Fruit fly (Drosophila melanogaster): Measurements from ENCODE around the gene CG4440.
A peak's percentile ranks its signal among the peaks of the same experiment; 100 is the strongest.

CG4440 gene

DNA sequence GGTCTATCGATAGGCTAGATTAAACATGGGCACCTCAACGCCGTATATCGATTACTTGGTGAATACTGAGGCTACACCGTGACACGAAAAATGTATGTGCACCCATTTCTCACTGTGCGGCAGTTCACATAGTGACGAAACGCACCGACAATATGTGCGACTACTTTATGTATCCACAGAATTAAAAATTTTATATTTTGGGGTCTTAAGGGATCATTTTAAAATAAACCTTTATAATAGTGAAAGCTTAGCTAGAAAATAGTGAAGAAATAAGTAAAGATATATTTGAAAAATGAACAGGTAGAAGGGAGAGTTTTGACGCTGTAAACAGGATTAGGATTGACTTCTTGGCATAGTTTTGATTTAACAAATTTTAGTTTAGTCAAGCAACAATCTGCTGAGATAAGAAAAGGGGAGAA, 614 bp upstream of the CG4440 start, which contains the start of gene mRpL4 (continued):
- TF ChIP-seq CG9797 (GFP tag; optimal IDR thresholded peaks at IDR 0.05) (no peak), CG2889 (GFP tag; IDR thresholded peaks at IDR 0.05) (0 out of 3 replicates have a peak, but pooled peaks have one; percentile 42), schlank (tag; optimal IDR thresholded peaks at IDR 0.05) (peak; percentile 5), CG9215 (GFP tag; IDR thresholded peaks at IDR 0.05) (peak; percentile 51), ftz-f1 (GFP tag; optimal IDR thresholded peaks at IDR 0.05) (no peak), Taf1 (GFP tag; IDR thresholded peaks at IDR 0.05) (peak; percentile 49; the same call in 1 of the 2 replicates), fd96Cb (tag; optimal IDR thresholded peaks at IDR 0.05) (peak; percentile 27), CG4424 (GFP tag; optimal IDR thresholded peaks at IDR 0.05) (peak; percentile 77), Oli (tag; optimal IDR thresholded peaks at IDR 0.05) (peak; percentile 17), Hmr (GFP tag; optimal IDR thresholded peaks at IDR 0.05) (no peak), Gug (GFP tag; IDR thresholded peaks at IDR 0.05) (peak; percentile 84), CG4707 (GFP tag; optimal IDR thresholded peaks at IDR 0.05) (no peak), bsh (GFP tag; optimal IDR thresholded peaks at IDR 0.05) (peak in 1 of 2 experiments; percentile 64), wek (GFP tag; optimal IDR thresholded peaks at IDR 0.05) (peak; percentile 31), CG18764 (GFP tag; optimal IDR thresholded peaks at IDR 0.05) (peak; percentile 46), CG3065 (GFP tag; optimal IDR thresholded peaks at IDR 0.05) (peak; percentile 48), CG3726 (GFP tag; IDR thresholded peaks at IDR 0.05) (no peak), CG15514 (GFP tag; optimal IDR thresholded peaks at IDR 0.05) (peak; percentile 65), CG14050 (GFP tag; IDR thresholded peaks at IDR 0.05) (no peak), CG7357 (GFP tag; IDR thresholded peaks at IDR 0.05) (no peak), CG10321 (GFP tag; IDR thresholded peaks at IDR 0.05) (no peak), gce (GFP tag; IDR thresholded peaks at IDR 0.05) (peak; percentile 60; the same call in 2 of the 3 replicates), CG14965 (GFP tag; optimal IDR thresholded peaks at IDR 0.05; ENCODE audit: borderline replicate concordance) (no peak), repo (GFP tag; optimal IDR thresholded peaks at IDR 0.05) (peak; percentile 24), Dll (GFP tag; IDR thresholded peaks at IDR 0.05; ENCODE audit: partially characterized antibody) (peak; percentile 99), gt (GFP tag; IDR thresholded peaks at IDR 0.05) (no peak), CG15073 (GFP tag; optimal IDR thresholded peaks at IDR 0.05) (peak; percentile 36), az2 (GFP tag; optimal IDR thresholded peaks at IDR 0.05) (peak; percentile 80), pho (GFP tag; optimal IDR thresholded peaks at IDR 0.05) (peak; percentile 75), caup (GFP tag; optimal IDR thresholded peaks at IDR 0.05; ENCODE audit: severe bottlenecking) (no peak), ttk (GFP tag; IDR thresholded peaks at IDR 0.05) (peak; percentile 65; the same call in 1 of the 2 replicates), CG14860 (GFP tag; IDR thresholded peaks at IDR 0.05; ENCODE audit: partially characterized antibody) (peak; percentile 99), CG9932 (GFP tag; IDR thresholded peaks at IDR 0.05) (peak; percentile 87), CG2129 (GFP tag; IDR thresholded peaks at IDR 0.05; ENCODE audit: partially characterized antibody) (peak; percentile 91), CG6854 (GFP tag; optimal IDR thresholded peaks at IDR 0.05) (no peak), Jarid2 (GFP tag; optimal IDR thresholded peaks at IDR 0.05) (no peak), toy (GFP tag; IDR thresholded peaks at IDR 0.05) (no peak), CG3407 (GFP tag; optimal IDR thresholded peaks at IDR 0.05) (no peak), Drgx (GFP tag; IDR thresholded peaks at IDR 0.05) (no peak; the same call in 1 of the 2 replicates), trh (GFP tag; optimal IDR thresholded peaks at IDR 0.05) (peak; percentile 54), ems (GFP tag; optimal IDR thresholded peaks at IDR 0.05) (peak; percentile 68), kni (GFP tag; optimal IDR thresholded peaks at IDR 0.05) (peak; percentile 24), CG18011 (GFP tag; optimal IDR thresholded peaks at IDR 0.05) (peak; percentile 36), HLH4C (GFP tag; IDR thresholded peaks at IDR 0.05; ENCODE audit: partially characterized antibody) (peak; percentile 97), CG16813 (GFP tag; IDR thresholded peaks at IDR 0.05; ENCODE audit: partially characterized antibody) (peak; percentile 99), Bgb (GFP tag; IDR thresholded peaks at IDR 0.05; ENCODE audit: partially characterized antibody) (peak; percentile 99), CoRest (tag; optimal IDR thresholded peaks at IDR 0.05) (peak; percentile 56), chn (GFP tag; optimal IDR thresholded peaks at IDR 0.05) (peak; percentile 80), bcd (GFP tag; optimal IDR thresholded peaks at IDR 0.05) (peak; percentile 60), CG32532 (GFP tag; IDR thresholded peaks at IDR 0.05) (no peak; the same call in 1 of the 2 replicates)
